Fruit fly (Drosophila melanogaster): ENCODE measurements around the gene CG42779.

DNA sequence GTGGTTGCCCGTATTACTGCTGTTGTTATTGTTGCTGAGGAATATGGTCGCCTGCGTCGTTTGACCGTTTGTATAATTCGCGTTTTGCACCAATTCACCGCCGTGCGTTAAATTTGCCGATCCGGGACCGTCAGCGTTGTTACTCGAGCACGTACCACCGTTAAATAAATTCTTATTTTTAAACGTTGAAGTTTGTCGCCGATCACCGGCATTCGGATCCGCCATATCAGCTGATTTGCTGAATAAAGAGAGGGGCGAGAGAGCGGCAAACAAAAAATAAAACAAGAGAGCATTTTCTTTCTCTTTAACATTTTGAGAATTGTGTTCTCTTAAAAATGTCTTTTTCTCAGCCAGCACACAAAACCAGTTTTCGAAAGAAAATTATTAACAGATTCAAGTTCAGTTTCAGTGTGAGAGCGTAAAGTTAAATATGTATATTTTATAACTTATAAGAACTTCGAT, 2.4 kb upstream of the CG42779 start:
- TF ChIP-seq psq (optimal IDR thresholded peaks at IDR 0.05) = no peak
- TF ChIP-seq usp (GFP tag; optimal IDR thresholded peaks at IDR 0.05) = no peak
- TF ChIP-seq pan (optimal IDR thresholded peaks at IDR 0.05) = no peak
- TF ChIP-seq CG8478 (optimal IDR thresholded peaks at IDR 0.05) = no peak

Data from whole organism.